Worm (Caenorhabditis elegans) whole organism, mixed stage, embryonic: ENCODE data around the gene sra-32.

Source experiments
- M03D4.4 ChIP-seq: sonication (generic microtip); optimal IDR thresholded peaks from 2 replicates; lab custom pipeline; 2017; ENCODE audit warnings: mild to moderate bottlenecking, missing genetic modification characterization, missing compliant biosample characterization
- bed-3 ChIP-seq: fragments of 200-800 bp; sonication (Bioruptor generic); optimal IDR thresholded peaks from 3 replicates; lab custom pipeline; 2018; ENCODE audit warnings: mild to moderate bottlenecking, missing genetic modification characterization, moderate library complexity, missing compliant biosample characterization
- blmp-1 ChIP-seq: fragments of 150-350 bp; optimal IDR thresholded peaks from 2 replicates; lab custom pipeline; 2014; ENCODE audit warnings: missing biosample characterization, missing genetic modification characterization
- ceh-39 ChIP-seq: fragments of 150-350 bp; optimal IDR thresholded peaks from 2 replicates; lab custom pipeline; 2014; ENCODE audit warnings: missing biosample characterization, missing genetic modification characterization
- ceh-43 ChIP-seq: fragments of 200-800 bp; sonication (Bioruptor generic); optimal IDR thresholded peaks from 2 replicates; lab custom pipeline; 2018; ENCODE audit warnings: mild to moderate bottlenecking, missing genetic modification characterization, moderate library complexity, missing compliant biosample characterization
- ces-1 ChIP-seq: fragments of 150-350 bp; optimal IDR thresholded peaks from 2 replicates; lab custom pipeline; 2014; ENCODE audit warnings: missing biosample characterization, missing genetic modification reagents, missing genetic modification characterization
- cnd-1 ChIP-seq: fragments of 200-800 bp; sonication (Bioruptor generic); optimal IDR thresholded peaks from 2 replicates; lab custom pipeline; 2018; ENCODE audit warnings: mild to moderate bottlenecking, missing genetic modification characterization, missing compliant biosample characterization
- drap-1 ChIP-seq: fragments of 200-800 bp; sonication (Bioruptor generic); optimal IDR thresholded peaks from 3 replicates; lab custom pipeline; 2018; ENCODE audit warnings: mild to moderate bottlenecking, missing genetic modification characterization, missing compliant biosample characterization
- elt-3 ChIP-seq: fragments of 150-350 bp; optimal IDR thresholded peaks from 2 replicates; lab custom pipeline; 2014; ENCODE audit warnings: missing biosample characterization, missing genetic modification characterization
- ham-2 ChIP-seq: fragments of 200-800 bp; sonication (Bioruptor generic); optimal IDR thresholded peaks from 2 replicates; lab custom pipeline; 2018; ENCODE audit warnings: mild to moderate bottlenecking, missing genetic modification characterization, missing compliant biosample characterization
- hlh-1 ChIP-seq: fragments of 150-350 bp; optimal IDR thresholded peaks from 2 replicates; lab custom pipeline; 2014; ENCODE audit warnings: missing biosample characterization, missing genetic modification reagents, missing genetic modification characterization
- lin-13 ChIP-seq: fragments of 150-350 bp; optimal IDR thresholded peaks from 2 replicates; lab custom pipeline; 2014; ENCODE audit warnings: missing biosample characterization, missing genetic modification characterization
- lin-32 ChIP-seq: fragments of 200-800 bp; sonication (Bioruptor generic); optimal IDR thresholded peaks from 2 replicates; lab custom pipeline; 2018; ENCODE audit warnings: mild to moderate bottlenecking, missing genetic modification characterization, missing compliant biosample characterization
- lsy-2 ChIP-seq: fragments of 150-350 bp; optimal IDR thresholded peaks from 2 replicates; lab custom pipeline; 2014; ENCODE audit warnings: missing biosample characterization, missing genetic modification characterization
- mep-1 ChIP-seq: fragments of 150-350 bp; optimal IDR thresholded peaks from 2 replicates; lab custom pipeline; 2017; ENCODE audit warnings: missing biosample characterization, missing genetic modification reagents, missing genetic modification characterization, inconsistent platforms
- mls-2 ChIP-seq: sonication (generic microtip); optimal IDR thresholded peaks from 2 replicates; lab custom pipeline; 2016; ENCODE audit warnings: mild to moderate bottlenecking, missing genetic modification characterization, moderate library complexity, missing compliant biosample characterization
- nhr-12 ChIP-seq: fragments of 150-350 bp; optimal IDR thresholded peaks from 2 replicates; lab custom pipeline; 2014; ENCODE audit warnings: missing biosample characterization, missing genetic modification characterization
- nhr-2 ChIP-seq: fragments of 150-350 bp; optimal IDR thresholded peaks from 2 replicates; lab custom pipeline; 2014; ENCODE audit warnings: missing biosample characterization, missing genetic modification characterization
- nhr-237 ChIP-seq: fragments of 150-350 bp; optimal IDR thresholded peaks from 2 replicates; lab custom pipeline; 2014; ENCODE audit warnings: missing biosample characterization, missing genetic modification characterization
- nhr-28 ChIP-seq: fragments of 150-350 bp; optimal IDR thresholded peaks from 2 replicates; lab custom pipeline; 2014; ENCODE audit warnings: missing biosample characterization, missing genetic modification characterization
- nhr-76 ChIP-seq: sonication (generic microtip); optimal IDR thresholded peaks from 2 replicates; lab custom pipeline; 2017; ENCODE audit warnings: missing biosample characterization, missing genetic modification characterization
- pha-4 ChIP-seq: fragments of 150-350 bp; optimal IDR thresholded peaks from 2 replicates; lab custom pipeline; 2018; ENCODE audit warnings: missing biosample characterization, missing genetic modification reagents, missing genetic modification characterization
- sem-2 ChIP-seq: fragments of 200-800 bp; sonication (Bioruptor generic); optimal IDR thresholded peaks from 2 replicates; lab custom pipeline; 2018; ENCODE audit warnings: mild to moderate bottlenecking, missing genetic modification characterization, missing compliant biosample characterization
- snpc-4 ChIP-seq: fragments of 150-350 bp; optimal IDR thresholded peaks from 2 replicates; lab custom pipeline; 2014; ENCODE audit warnings: missing biosample characterization, missing genetic modification characterization
- sptf-1 ChIP-seq: sonication (generic microtip); optimal IDR thresholded peaks from 2 replicates; lab custom pipeline; 2017; ENCODE audit warnings: mild to moderate bottlenecking, missing genetic modification characterization, moderate library complexity, missing compliant biosample characterization
- tbx-8 ChIP-seq: fragments of 200-800 bp; sonication (Bioruptor generic); optimal IDR thresholded peaks from 2 replicates; lab custom pipeline; 2018; ENCODE audit warnings: mild to moderate bottlenecking, missing genetic modification characterization, moderate library complexity, missing compliant biosample characterization
- unc-120 ChIP-seq: sonication (generic microtip); optimal IDR thresholded peaks from 2 replicates; lab custom pipeline; 2017; ENCODE audit warnings: missing genetic modification characterization, missing compliant biosample characterization; ENCODE audit not compliant: poor library complexity, severe bottlenecking
- unc-39 ChIP-seq: fragments of 150-350 bp; optimal IDR thresholded peaks from 2 replicates; lab custom pipeline; 2014; ENCODE audit warnings: missing biosample characterization, missing genetic modification characterization
- unc-62 ChIP-seq: fragments of 150-350 bp; optimal IDR thresholded peaks from 2 replicates; lab custom pipeline; 2014; ENCODE audit warnings: missing biosample characterization, missing genetic modification reagents, missing genetic modification characterization
- ztf-11 ChIP-seq: fragments of 150-350 bp; optimal IDR thresholded peaks from 2 replicates; lab custom pipeline; 2014; ENCODE audit warnings: missing biosample characterization, missing genetic modification characterization

The sra-32 gene

ce11 chrII:4507669-4508068 lies 24.1 kb downstream of the sra-32 start:
- TF ChIP-seq nhr-76 (no peak), lin-13 (no peak), nhr-237 (tag; lab: Kevin White, UChicago) (no peak), tbx-8 (GFP tag; lab: Kevin White, UChicago) (no peak), ztf-11 (tag; lab: Kevin White, UChicago) (no peak), unc-39 (no peak), unc-62 (GFP tag; lab: Kevin White, UChicago) (no peak), ham-2 (GFP tag; lab: Kevin White, UChicago) (no peak), ces-1 (no peak), nhr-2 (tag; lab: Kevin White, UChicago) (no peak), mls-2 (tag; lab: Kevin White, UChicago) (no peak), sem-2 (GFP tag; lab: Kevin White, UChicago) (no peak)

ce11 chrII:4506552-4507291 lies 25.1 kb downstream of the sra-32 start:
- TF ChIP-seq ces-1 (peak; percentile 85), nhr-237 (tag; lab: Kevin White, UChicago) (no peak), mep-1 (no peak), hlh-1 (tag; lab: Kevin White, UChicago) (peak; percentile 86), nhr-76 (no peak), lsy-2 (tag; lab: Kevin White, UChicago) (peak; percentile 17), lin-32 (GFP tag; lab: Kevin White, UChicago) (no peak), cnd-1 (tag; lab: Kevin White, UChicago) (no peak), elt-3 (tag; lab: Kevin White, UChicago) (no peak), M03D4.4 (no peak), unc-120 (tag; lab: Kevin White, UChicago) (peak; percentile 65), ceh-43 (GFP tag; lab: Kevin White, UChicago) (no peak), bed-3 (GFP tag; lab: Kevin White, UChicago) (no peak)
- TF ChIP-seq, all 35 proteins: peak for 4

- TF ChIP-seq mep-1 (no peak), sem-2 (GFP tag; lab: Kevin White, UChicago) (no peak), pha-4 (no peak), snpc-4 (tag; lab: Kevin White, UChicago) (no peak), M03D4.4 (no peak), lin-13 (no peak), nhr-76 (no peak), ham-2 (GFP tag; lab: Kevin White, UChicago) (no peak), sptf-1 (tag; lab: Kevin White, UChicago) (no peak)
These were observed 26.6 kb downstream of the sra-32 start, which contains the start of gene camt-1 for ce11 chrII:4505097-4505626. Gene camt-1 (minus strand): TSS chrII:4505147.

ce11 chrII:4495844-4496243 lies 35.9 kb downstream of the sra-32 start:
- TF ChIP-seq nhr-237 (tag; lab: Kevin White, UChicago) (no peak), ztf-11 (tag; lab: Kevin White, UChicago) (no peak), nhr-28 (tag; lab: Kevin White, UChicago) (no peak), cnd-1 (tag; lab: Kevin White, UChicago) (no peak), unc-120 (tag; lab: Kevin White, UChicago) (no peak), nhr-76 (no peak), ham-2 (GFP tag; lab: Kevin White, UChicago) (no peak), lin-13 (no peak), mls-2 (tag; lab: Kevin White, UChicago) (no peak), M03D4.4 (no peak), ceh-43 (GFP tag; lab: Kevin White, UChicago) (no peak), sem-2 (GFP tag; lab: Kevin White, UChicago) (no peak), unc-39 (no peak), ceh-39 (tag; lab: Kevin White, UChicago) (no peak), pha-4 (no peak), blmp-1 (tag; lab: Kevin White, UChicago) (no peak), drap-1 (no peak)

DNA sequence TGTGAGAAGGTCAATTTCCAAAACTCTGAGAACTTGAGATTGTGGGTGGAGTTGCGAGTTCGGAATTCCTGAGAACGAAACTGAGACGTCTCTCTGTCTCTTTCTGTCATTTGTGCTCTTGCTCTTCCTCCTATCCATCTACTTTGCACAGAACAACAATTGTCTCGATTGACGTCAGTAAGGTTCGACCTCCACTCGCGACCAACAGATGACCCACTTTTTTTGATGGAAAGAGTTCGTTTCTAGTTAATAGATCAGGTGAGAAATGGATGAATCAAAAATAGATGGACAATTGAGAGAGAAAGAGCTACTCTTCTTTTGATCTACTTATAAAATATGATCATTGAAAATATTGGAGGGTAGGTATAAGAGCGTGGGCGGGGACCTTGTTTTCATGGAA lies 37.2 kb downstream of the sra-32 start:
- TF ChIP-seq nhr-12 (tag; lab: Kevin White, UChicago) (no peak), hlh-1 (tag; lab: Kevin White, UChicago) (peak; percentile 87)
